Fruit fly (Drosophila melanogaster) whole organism, embryonic: Measurements from ENCODE around the gene Fit2.

Source experiments
- Abd-B ChIP-seq: fragments of 200-800 bp; sonication (Bioruptor generic); optimal IDR thresholded peaks from 2 replicates; lab custom pipeline; 2018; ENCODE audit warnings: missing biosample characterization, mild to moderate bottlenecking, missing genetic modification characterization, moderate library complexity
- CG11247 ChIP-seq: fragments of 200-800 bp; sonication (Bioruptor generic); IDR thresholded peaks from 2 replicates; pipeline ENCODE4 v1.3.6; 2022; ENCODE audit warnings: missing biosample characterization, missing genetic modification characterization
- CG11398 ChIP-seq: fragments of 200-800 bp; sonication (Bioruptor generic); optimal IDR thresholded peaks from 2 replicates; lab custom pipeline; 2016; ENCODE audit warnings: missing biosample characterization, missing genetic modification characterization
- CG12071 ChIP-seq: fragments of 200-800 bp; sonication (Bioruptor generic); optimal IDR thresholded peaks from 3 replicates; lab custom pipeline; 2018; ENCODE audit warnings: missing biosample characterization, mild to moderate bottlenecking, missing genetic modification characterization
- CG12659 ChIP-seq: fragments of 200-800 bp; sonication (Bioruptor generic); optimal IDR thresholded peaks from 3 replicates; lab custom pipeline; 2017; ENCODE audit warnings: mild to moderate bottlenecking, missing biosample characterization, missing genetic modification reagents, missing genetic modification characterization
- CG12744 ChIP-seq: fragments of 200-800 bp; sonication (Bioruptor generic); optimal IDR thresholded peaks from 2 replicates; lab custom pipeline; 2016; ENCODE audit warnings: missing biosample characterization, missing genetic modification characterization
- CG12769 ChIP-seq: fragments of 200-800 bp; sonication (Bioruptor generic); optimal IDR thresholded peaks from 2 replicates; lab custom pipeline; 2019; ENCODE audit warnings: missing biosample characterization, mild to moderate bottlenecking, missing genetic modification characterization, moderate library complexity
- CG13296 ChIP-seq: fragments of 200-800 bp; sonication (Bioruptor generic); optimal IDR thresholded peaks from 3 replicates; lab custom pipeline; 2018; ENCODE audit warnings: missing biosample characterization, mild to moderate bottlenecking, missing genetic modification characterization
- CG15011 ChIP-seq: fragments of 200-800 bp; sonication (Bioruptor generic); optimal IDR thresholded peaks from 3 replicates; lab custom pipeline; 2018; ENCODE audit warnings: missing biosample characterization, mild to moderate bottlenecking, missing genetic modification characterization
- CG2129 ChIP-seq: fragments of 200-800 bp; sonication (Bioruptor generic); IDR thresholded peaks from 2 replicates; pipeline ENCODE4 v1.3.6; 2022; ENCODE audit warnings: missing biosample characterization, missing genetic modification characterization; ENCODE audit not compliant: partially characterized antibody
- CG2199 ChIP-seq: fragments of 200-800 bp; sonication (Bioruptor generic); IDR thresholded peaks from 3 replicates; pipeline ENCODE4 v1.3.6; 2022; ENCODE audit warnings: missing biosample characterization, missing genetic modification characterization
- CG2678 ChIP-seq: fragments of 200-800 bp; sonication (Bioruptor generic); optimal IDR thresholded peaks from 3 replicates; lab custom pipeline; 2019; ENCODE audit warnings: missing biosample characterization, mild to moderate bottlenecking, missing genetic modification characterization, moderate library complexity
- CG3281 ChIP-seq: fragments of 200-800 bp; sonication (Bioruptor generic); optimal IDR thresholded peaks from 3 replicates; lab custom pipeline; 2017; ENCODE audit warnings: missing biosample characterization, mild to moderate bottlenecking, missing genetic modification characterization
- CG3726 ChIP-seq: fragments of 200-800 bp; sonication (Bioruptor generic); IDR thresholded peaks from 3 replicates; pipeline ENCODE4, ENCODE4 v1.3.6; 2022; ENCODE audit warnings: missing biosample characterization, missing genetic modification characterization
- CG8359 ChIP-seq: fragments of 200-800 bp; sonication (Bioruptor generic); optimal IDR thresholded peaks from 2 replicates; lab custom pipeline; 2017; ENCODE audit warnings: missing biosample characterization, mild to moderate bottlenecking, missing genetic modification characterization, borderline replicate concordance
- CG9797 ChIP-seq: fragments of 200-800 bp; sonication (Bioruptor generic); optimal IDR thresholded peaks from 3 replicates; lab custom pipeline; 2018; ENCODE audit warnings: missing biosample characterization, mild to moderate bottlenecking, missing genetic modification characterization
- ERR ChIP-seq: fragments of 200-800 bp; sonication (Bioruptor generic); optimal IDR thresholded peaks from 2 replicates; lab custom pipeline; 2016; ENCODE audit warnings: missing biosample characterization, missing genetic modification characterization
- Eip74EF ChIP-seq, 2 experiments: fragments of 200-800 bp in 1 of 2; fragments of >200 bp in 1 of 2; sonication (Bioruptor generic) in 1 of 2; optimal IDR thresholded peaks; 2 replicates each; lab custom pipeline; 2017 to 2019; ENCODE audit warnings: missing biosample characterization in 2 of 2, missing genetic modification characterization in 2 of 2, mild to moderate bottlenecking in 1 of 2, moderate library complexity in 1 of 2
- HHEX ChIP-seq: fragments of 200-800 bp; sonication (Bioruptor generic); optimal IDR thresholded peaks from 3 replicates; lab custom pipeline; 2017; ENCODE audit warnings: missing biosample characterization, mild to moderate bottlenecking, missing genetic modification characterization, missing genetic modification reagents
- Med ChIP-seq: fragments of 200-800 bp; sonication (Bioruptor generic); peaks from one replicate; lab custom pipeline; 2016; ENCODE audit warnings: missing biosample characterization, missing genetic modification characterization, mild to moderate bottlenecking, inconsistent platforms, moderate library complexity
- NfI ChIP-seq: fragments of 200-800 bp; sonication (Bioruptor generic); optimal IDR thresholded peaks from 3 replicates; lab custom pipeline; 2018; ENCODE audit warnings: missing biosample characterization, mild to moderate bottlenecking, missing genetic modification characterization, moderate library complexity
- Oaz ChIP-seq: fragments of 200-800 bp; sonication (Bioruptor generic); IDR thresholded peaks from 2 replicates; pipeline ENCODE4 v1.3.6; 2022; ENCODE audit warnings: missing biosample characterization, missing genetic modification characterization
- Pdp1 ChIP-seq, 2 experiments: fragments of 200-800 bp; sonication (Bioruptor generic); optimal IDR thresholded peaks; 3 replicates each; lab custom pipeline; 2016; ENCODE audit warnings: missing biosample characterization in 2 of 2, missing genetic modification characterization in 2 of 2, mild to moderate bottlenecking in 1 of 2, moderate library complexity in 1 of 2
- Ravus ChIP-seq: fragments of 200-800 bp; sonication (Bioruptor generic); IDR thresholded peaks from 2 replicates; pipeline ENCODE4 v1.3.6; 2022; ENCODE audit warnings: missing biosample characterization, missing genetic modification characterization
- Rfx ChIP-seq: fragments of 200-800 bp; sonication (Bioruptor generic); IDR thresholded peaks from 2 replicates; pipeline ENCODE4 v1.3.6; 2022; ENCODE audit warnings: missing biosample characterization, missing genetic modification characterization
- Rx ChIP-seq: fragments of 200-800 bp; sonication (Bioruptor generic); IDR thresholded peaks from 2 replicates; pipeline ENCODE4 v1.3.6; 2022; ENCODE audit warnings: missing biosample characterization, missing genetic modification characterization
- Ssrp ChIP-seq: fragments of 200-800 bp; sonication (Bioruptor generic); optimal IDR thresholded peaks from 2 replicates; lab custom pipeline; 2018; ENCODE audit warnings: missing biosample characterization, mild to moderate bottlenecking, missing genetic modification characterization, moderate library complexity
- abd-A ChIP-seq: fragments of 200-800 bp; sonication (Bioruptor generic); optimal IDR thresholded peaks from 3 replicates; lab custom pipeline; 2019; ENCODE audit warnings: missing biosample characterization, mild to moderate bottlenecking, missing genetic modification characterization, moderate library complexity
- bsh ChIP-seq, 2 experiments: fragments of 200-800 bp; sonication (Bioruptor generic); optimal IDR thresholded peaks; 2 replicates each; lab custom pipeline; 2017 to 2018; ENCODE audit warnings: mild to moderate bottlenecking in 2 of 2, missing biosample characterization in 2 of 2, missing genetic modification characterization in 2 of 2, moderate library complexity in 1 of 2
- cg ChIP-seq: fragments of 200-800 bp; sonication (Bioruptor generic); optimal IDR thresholded peaks from 3 replicates; lab custom pipeline; 2019; ENCODE audit warnings: missing biosample characterization, mild to moderate bottlenecking, missing genetic modification characterization, moderate library complexity
- ci ChIP-seq: fragments of 200-800 bp; sonication (Bioruptor generic); IDR thresholded peaks from 3 replicates; pipeline ENCODE4 v1.3.6; 2022; ENCODE audit warnings: missing biosample characterization, missing genetic modification characterization
- croc ChIP-seq: fragments of 200-800 bp; sonication (Bioruptor generic); conservative IDR thresholded peaks from 3 replicates; pipeline ENCODE4 v1.3.6; 2022; ENCODE audit warnings: missing biosample characterization, missing genetic modification characterization
- crp ChIP-seq, 2 experiments: fragments of 200-800 bp; sonication (Bioruptor generic); optimal IDR thresholded peaks; 2 replicates in 1 of 2; 3 replicates in 1 of 2; lab custom pipeline; 2017; ENCODE audit warnings: missing biosample characterization in 2 of 2, missing genetic modification characterization in 2 of 2, mild to moderate bottlenecking in 1 of 2, moderate library complexity in 1 of 2
- dmrt99B ChIP-seq: fragments of 200-800 bp; sonication (Bioruptor generic); optimal IDR thresholded peaks from 2 replicates; lab custom pipeline; 2018; ENCODE audit warnings: missing biosample characterization, mild to moderate bottlenecking, missing genetic modification characterization, moderate library complexity
- ftz-f1 ChIP-seq: fragments of 200-800 bp; sonication (Bioruptor generic); optimal IDR thresholded peaks from 2 replicates; lab custom pipeline; 2016; ENCODE audit warnings: missing biosample characterization, missing genetic modification characterization
- jing ChIP-seq: fragments of 200-800 bp; sonication (Bioruptor generic); optimal IDR thresholded peaks from 2 replicates; lab custom pipeline; 2018; ENCODE audit warnings: missing biosample characterization, mild to moderate bottlenecking, missing genetic modification characterization
- otp ChIP-seq: fragments of 200-800 bp; sonication (Bioruptor generic); IDR thresholded peaks from 3 replicates; pipeline ENCODE4, ENCODE4 v1.3.6; 2022; ENCODE audit warnings: missing biosample characterization, missing genetic modification characterization
- pum ChIP-seq: fragments of 200-800 bp; sonication (Bioruptor generic); optimal IDR thresholded peaks from 2 replicates; lab custom pipeline; 2016; ENCODE audit warnings: missing biosample characterization, missing genetic modification characterization
- rib ChIP-seq: fragments of 200-800 bp; sonication (Bioruptor generic); IDR thresholded peaks from 2 replicates; pipeline ENCODE4 v1.3.6; 2022; ENCODE audit warnings: missing biosample characterization, missing genetic modification characterization
- run ChIP-seq: fragments of 200-800 bp; sonication (Bioruptor generic); optimal IDR thresholded peaks from 3 replicates; lab custom pipeline; 2018; ENCODE audit warnings: missing biosample characterization, mild to moderate bottlenecking, missing genetic modification characterization
- sima ChIP-seq: fragments of 200-800 bp; sonication (Bioruptor generic); optimal IDR thresholded peaks from 2 replicates; lab custom pipeline; 2016; ENCODE audit warnings: missing biosample characterization, missing genetic modification characterization
- sisA ChIP-seq: fragments of 200-800 bp; sonication (Bioruptor generic); IDR thresholded peaks from 2 replicates; pipeline ENCODE4 v1.3.6; 2022; ENCODE audit warnings: missing biosample characterization, missing genetic modification characterization
- so ChIP-seq: fragments of 200-800 bp; sonication (Bioruptor generic); IDR thresholded peaks from 3 replicates; pipeline ENCODE4 v1.3.6; 2022; ENCODE audit warnings: missing biosample characterization, missing genetic modification characterization
- stc ChIP-seq: fragments of 200-800 bp; sonication (Bioruptor generic); IDR thresholded peaks from 2 replicates; pipeline ENCODE4 v1.3.6; 2022; ENCODE audit warnings: missing biosample characterization, missing genetic modification characterization
- sug ChIP-seq: fragments of 200-800 bp; optimal IDR thresholded peaks from 2 replicates; lab custom pipeline; 2019; ENCODE audit warnings: missing biosample characterization, mild to moderate bottlenecking, missing genetic modification characterization, moderate library complexity
- twi ChIP-seq: fragments of 200-800 bp; optimal IDR thresholded peaks from 2 replicates; lab custom pipeline; 2019; ENCODE audit warnings: missing biosample characterization, mild to moderate bottlenecking, missing genetic modification characterization, moderate library complexity
- vfl ChIP-seq: fragments of 200-800 bp; sonication (Bioruptor generic); optimal IDR thresholded peaks from 2 replicates; lab custom pipeline; 2016; ENCODE audit warnings: missing biosample characterization, missing genetic modification characterization
- zfh1 ChIP-seq: fragments of 200-800 bp; sonication (Bioruptor generic); IDR thresholded peaks from 3 replicates; pipeline ENCODE4 v1.3.6; 2022; ENCODE audit warnings: missing biosample characterization, missing genetic modification characterization

Fit2 gene

DNA sequence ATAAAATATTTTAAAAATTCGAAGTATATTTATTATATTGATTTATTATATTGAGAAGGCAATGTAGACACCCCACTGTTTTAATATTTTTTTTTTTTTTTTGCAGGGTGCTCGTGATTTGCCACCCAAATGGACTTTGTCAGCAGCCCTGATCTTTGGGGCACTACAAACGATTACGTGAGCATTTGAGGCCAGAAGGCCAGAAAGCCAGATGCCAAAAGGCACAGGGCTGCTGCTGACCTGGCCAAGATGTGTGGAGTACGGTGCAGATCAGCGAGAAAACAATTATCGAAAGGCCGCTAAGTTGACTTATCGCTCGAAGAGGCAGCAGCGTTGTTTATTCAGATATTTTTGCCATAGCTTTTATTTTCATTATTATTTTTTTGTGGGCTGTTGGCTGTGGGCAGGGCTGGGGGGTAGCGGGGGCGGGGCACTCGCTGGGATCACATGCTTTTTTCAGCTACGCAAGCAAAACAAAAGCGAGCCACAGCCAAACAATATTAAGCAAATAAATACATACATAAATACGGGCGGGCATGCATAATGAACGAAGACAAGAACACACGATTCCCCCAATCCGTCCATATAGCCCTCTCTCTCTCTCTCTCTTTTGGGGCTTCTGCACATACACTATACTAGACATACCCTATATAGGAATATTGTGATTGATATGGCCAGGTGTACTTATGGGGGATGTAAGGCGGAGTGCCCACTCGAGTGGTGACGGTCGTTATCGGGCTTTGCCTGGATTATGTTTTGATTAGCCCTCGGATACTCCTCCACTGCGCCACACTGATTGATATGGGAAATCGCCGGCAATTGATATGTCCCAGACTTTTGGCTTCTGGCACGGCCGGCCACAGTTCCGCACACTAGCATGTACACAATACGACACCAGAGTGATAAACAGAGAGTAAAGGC lies 20.6 kb upstream of the Fit2 start (continued):
- no peak for TF ChIP-seq zfh1 (GFP tag; lab: Robert Waterston, UW)
- TF ChIP-seq CG11398 (GFP tag; lab: Kevin White, UChicago): no peak
- TF ChIP-seq so (GFP tag; lab: Robert Waterston, UW): no peak
- no peak for TF ChIP-seq CG15011
- no peak for TF ChIP-seq jing (GFP tag; lab: Kevin White, UChicago)
- no peak for TF ChIP-seq pum (GFP tag; lab: Kevin White, UChicago)
- no peak for TF ChIP-seq NfI (GFP tag; lab: Kevin White, UChicago)
- TF ChIP-seq Med (GFP tag; lab: Kevin White, UChicago): peak; percentile 42
- no peak for TF ChIP-seq dmrt99B (tag; lab: Kevin White, UChicago)
- no peak for TF ChIP-seq ci (GFP tag; lab: Robert Waterston, UW)
- no peak for TF ChIP-seq ERR
- TF ChIP-seq croc: no peak
- peak; percentile 77 for TF ChIP-seq CG12769 (tag; lab: Kevin White, UChicago)
- peak; percentile 86 for TF ChIP-seq sug (tag; lab: Kevin White, UChicago)
- no peak for TF ChIP-seq sima (GFP tag; lab: Kevin White, UChicago)
- TF ChIP-seq Abd-B (GFP tag; lab: Kevin White, UChicago): no peak
- no peak for TF ChIP-seq run (tag; lab: Kevin White, UChicago)
- TF ChIP-seq sisA (GFP tag; lab: Robert Waterston, UW): no peak
- TF ChIP-seq CG3281 (GFP tag; lab: Kevin White, UChicago): peak; percentile 44
- no peak for TF ChIP-seq CG12071
- peak; percentile 15 for TF ChIP-seq HHEX (GFP tag; lab: Kevin White, UChicago)
- TF ChIP-seq Ravus (GFP tag; lab: Robert Waterston, UW): no peak
- TF ChIP-seq CG3726: 0 out of 3 replicates have a peak, but pooled peaks have one; percentile 48
- TF ChIP-seq Eip74EF (GFP tag; optimal IDR thresholded peaks at IDR 0.05; lab: Kevin White, UChicago): no peak
- TF ChIP-seq CG11247: no peak
- no peak for TF ChIP-seq bsh (GFP tag; optimal IDR thresholded peaks at IDR 0.05; lab: Kevin White, UChicago)
- TF ChIP-seq stc (GFP tag; lab: Robert Waterston, UW): no peak
- TF ChIP-seq abd-A: peak; percentile 62
- TF ChIP-seq CG2129 (GFP tag; lab: Robert Waterston, UW): no peak
- peak; percentile 48 for TF ChIP-seq CG13296 (GFP tag; lab: Kevin White, UChicago)
- TF ChIP-seq CG12659: no peak
- no peak for TF ChIP-seq Rx (GFP tag; lab: Robert Waterston, UW)
- TF ChIP-seq Ssrp: no peak
- TF ChIP-seq CG2199 (GFP tag; lab: Robert Waterston, UW): 0 out of 3 replicates have a peak, but pooled peaks have one; percentile 14
- TF ChIP-seq CG8359: peak; percentile 33
- TF ChIP-seq twi (tag; lab: Kevin White, UChicago): no peak
- no peak for TF ChIP-seq ftz-f1
- TF ChIP-seq otp (GFP tag; lab: Robert Waterston, UW): 0 out of 3 replicates have a peak, but pooled peaks have one; percentile 30
- TF ChIP-seq CG2678 (tag; lab: Kevin White, UChicago): peak; percentile 8
- peak; percentile 57 for TF ChIP-seq rib (GFP tag; lab: Robert Waterston, UW)
- TF ChIP-seq cg (GFP tag; lab: Kevin White, UChicago): peak; percentile 13
- no peak for TF ChIP-seq vfl
- TF ChIP-seq Oaz (GFP tag; lab: Robert Waterston, UW): no peak
- TF ChIP-seq crp (GFP tag; optimal IDR thresholded peaks at IDR 0.05; lab: Kevin White, UChicago): no peak
- no peak for TF ChIP-seq CG9797 (GFP tag; lab: Kevin White, UChicago)
- TF ChIP-seq CG12744 (GFP tag; lab: Kevin White, UChicago): no peak
- peak in 1 of 2 experiments; percentile 51 for TF ChIP-seq Pdp1 (GFP tag; optimal IDR thresholded peaks at IDR 0.05; lab: Kevin White, UChicago)
- peak; percentile 41; the same call in 1 of the 2 replicates for TF ChIP-seq Rfx (GFP tag; lab: Robert Waterston, UW)
